Worm (Caenorhabditis elegans): ENCODE results near the gene nlp-80.

Gene nlp-80

DNA sequence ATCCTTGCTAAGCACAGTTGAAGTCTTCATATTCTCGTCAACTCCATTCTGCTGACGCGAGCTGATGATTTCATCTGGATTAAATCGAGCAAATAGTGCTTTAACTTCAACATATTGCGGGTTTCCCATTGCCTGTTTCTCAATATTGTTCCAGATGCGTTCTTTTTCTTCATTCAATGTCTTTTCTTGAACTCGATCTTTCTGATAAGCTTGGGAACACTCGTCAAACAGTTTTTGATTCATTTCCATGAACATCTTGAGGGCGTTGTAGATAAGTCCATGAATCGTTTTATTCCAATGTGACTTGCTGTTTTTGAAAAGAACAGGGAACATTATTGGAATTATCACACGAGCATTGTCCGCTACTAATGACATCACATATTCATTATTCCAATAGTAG, 37.7 kb downstream of the nlp-80 start:
- TF ChIP-seq ZK546.5 (tag; optimal IDR thresholded peaks at IDR 0.05) (no peak), egl-27 (tag; optimal IDR thresholded peaks at IDR 0.05) (no peak)

DNA sequence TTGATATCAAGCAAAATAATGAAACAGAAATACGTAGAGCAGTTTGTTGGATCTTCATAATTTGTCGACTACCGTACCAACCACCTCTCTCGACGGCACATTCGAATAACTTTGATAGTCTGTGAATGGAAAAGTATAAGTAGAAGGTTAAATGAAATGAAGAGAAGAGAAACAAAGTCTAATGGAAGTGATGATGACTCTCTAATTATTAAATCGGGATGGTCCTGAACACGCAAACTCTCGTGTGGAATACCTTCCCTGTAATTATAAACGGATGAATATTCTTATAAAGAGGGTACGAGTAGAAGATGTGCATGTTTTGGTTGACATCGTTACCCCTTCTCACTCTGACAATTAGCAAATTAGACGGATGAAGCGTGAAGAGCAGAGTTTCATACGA, 42.6 kb downstream of the nlp-80 start, which contains the start of the genes C13G3.12 and hot-6:
Gene C13G3.12 (minus strand): TSS at position 101 of the 400 bp plus-strand sequence.
Gene hot-6 (minus strand): TSS at position 121 of the 400 bp plus-strand sequence.
- TF ChIP-seq fos-1 (tag; optimal IDR thresholded peaks at IDR 0.05) (no peak), elt-2 (tag; optimal IDR thresholded peaks at IDR 0.05) (no peak), zag-1 (tag; optimal IDR thresholded peaks at IDR 0.05) (no peak), ceh-28 (tag; optimal IDR thresholded peaks at IDR 0.05) (no peak), ztf-11 (tag; optimal IDR thresholded peaks at IDR 0.05) (no peak), nhr-43 (tag; optimal IDR thresholded peaks at IDR 0.05; ENCODE audit: poor library complexity, severe bottlenecking) (no peak), R02D3.7 (tag; optimal IDR thresholded peaks at IDR 0.05) (no peak), sea-2 (GFP tag; optimal IDR thresholded peaks at IDR 0.05) (no peak), nhr-25 (tag; optimal IDR thresholded peaks at IDR 0.05) (no peak), pha-4 (tag; optimal IDR thresholded peaks at IDR 0.05) (no peak), fkh-2 (tag; optimal IDR thresholded peaks at IDR 0.05) (no peak)

DNA sequence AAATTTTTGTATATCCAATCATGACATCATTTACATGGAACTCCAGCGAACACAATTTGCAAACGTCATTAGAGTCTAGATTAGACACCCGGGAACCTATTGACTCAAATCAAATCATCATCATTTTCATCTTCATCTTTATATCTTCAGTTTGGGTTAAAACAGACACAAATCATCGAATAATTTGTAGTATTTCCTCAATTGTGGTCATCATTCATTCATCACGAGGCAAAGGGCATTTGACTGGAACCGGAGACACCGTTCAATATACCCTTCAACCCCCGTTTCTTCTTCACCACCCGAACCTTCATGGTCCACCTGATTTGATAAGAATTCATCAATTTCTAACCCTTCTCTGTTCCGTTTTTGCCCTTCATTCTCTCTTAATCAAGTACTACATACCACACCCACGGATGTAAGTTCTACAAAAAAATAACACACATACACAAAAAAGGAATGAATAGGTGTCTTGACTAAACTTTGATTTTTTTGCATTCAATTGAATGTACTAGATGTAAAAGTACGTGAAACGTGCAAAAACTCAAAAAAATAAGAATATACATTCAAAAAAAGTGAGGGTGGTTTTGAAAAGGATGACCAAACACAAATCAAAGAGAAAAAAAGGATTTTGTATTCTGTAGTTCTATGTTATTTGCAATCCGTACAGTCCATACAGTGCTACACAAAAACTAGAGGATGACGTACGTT, 48.4 kb downstream of the nlp-80 start:
- TF ChIP-seq lin-39 (tag; optimal IDR thresholded peaks at IDR 0.05), result no peak
- no peak for TF ChIP-seq ZK546.5 (tag; optimal IDR thresholded peaks at IDR 0.05)
- no peak for TF ChIP-seq unc-39 (tag; optimal IDR thresholded peaks at IDR 0.05)
- TF ChIP-seq elt-2 (tag; optimal IDR thresholded peaks at IDR 0.05), result no peak
- no peak for TF ChIP-seq nhr-43 (tag; optimal IDR thresholded peaks at IDR 0.05; ENCODE audit: poor library complexity, severe bottlenecking)
- no peak for TF ChIP-seq R02D3.7 (tag; optimal IDR thresholded peaks at IDR 0.05)
- no peak for TF ChIP-seq snpc-4 (tag; optimal IDR thresholded peaks at IDR 0.05)
- no peak for TF ChIP-seq elt-3 (tag; optimal IDR thresholded peaks at IDR 0.05)
- TF ChIP-seq ceh-82 (tag; optimal IDR thresholded peaks at IDR 0.05), result no peak
- TF ChIP-seq eor-1 (tag; optimal IDR thresholded peaks at IDR 0.05), result no peak
- no peak for TF ChIP-seq nhr-237 (tag; optimal IDR thresholded peaks at IDR 0.05)
- TF ChIP-seq skn-1 (tag; optimal IDR thresholded peaks at IDR 0.05), result no peak
- no peak for TF ChIP-seq egl-27 (tag; optimal IDR thresholded peaks at IDR 0.05)
- TF ChIP-seq lsy-12 (tag; optimal IDR thresholded peaks at IDR 0.05), result no peak
- no peak for TF ChIP-seq fos-1 (tag; optimal IDR thresholded peaks at IDR 0.05)
- no peak for TF ChIP-seq jun-1 (tag; optimal IDR thresholded peaks at IDR 0.05)
- no peak for TF ChIP-seq nhr-28 (tag; optimal IDR thresholded peaks at IDR 0.05)

All from whole organism, L3 larva.